Fruit fly (Drosophila melanogaster): ENCODE results near the gene CRMP.

Gene CRMP

DNA sequence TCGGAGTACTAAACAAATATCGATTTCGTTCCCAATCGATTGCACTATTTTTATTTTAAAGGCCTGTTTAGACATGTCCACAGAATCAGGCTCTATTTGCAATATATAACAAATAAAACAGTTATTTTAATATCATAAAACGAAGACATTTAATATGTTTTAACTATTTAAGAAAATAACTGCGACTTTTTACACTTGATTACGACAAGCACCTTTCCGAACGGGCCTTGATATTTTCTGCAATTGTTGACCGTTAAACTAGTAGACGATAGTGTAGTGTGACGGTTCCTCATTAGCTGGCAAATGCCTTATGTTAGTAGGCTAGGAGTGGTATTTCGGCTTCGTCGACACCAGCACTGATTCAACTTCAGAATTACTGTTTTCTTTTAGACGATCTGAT is 2.3 kb upstream of the CRMP start, which contains the start of the genes CG2931 and Rheb (continued):
- TF ChIP-seq tup (GFP tag; optimal IDR thresholded peaks at IDR 0.05) = peak; percentile 48
- TF ChIP-seq Scr (GFP tag; IDR thresholded peaks at IDR 0.05; ENCODE audit: partially characterized antibody) = peak; percentile 85
- TF ChIP-seq CG33213 (GFP tag; optimal IDR thresholded peaks at IDR 0.05) = peak; percentile 60
- TF ChIP-seq bsh (GFP tag; optimal IDR thresholded peaks at IDR 0.05) = peak in 1 of 2 experiments; percentile 70
- TF ChIP-seq CG10321 (GFP tag; IDR thresholded peaks at IDR 0.05) = no peak
- peak; percentile 47 for TF ChIP-seq CG11247 (GFP tag; IDR thresholded peaks at IDR 0.05)
- peak; percentile 77 for TF ChIP-seq CG4424 (GFP tag; optimal IDR thresholded peaks at IDR 0.05)
- TF ChIP-seq Atf6 (GFP tag; IDR thresholded peaks at IDR 0.05) = peak; percentile 67
- peak; percentile 76 for TF ChIP-seq Lhr (GFP tag; optimal IDR thresholded peaks at IDR 0.05)
- no peak for TF ChIP-seq CG34376 (GFP tag; optimal IDR thresholded peaks at IDR 0.05)
- peak; percentile 63 for TF ChIP-seq Fer3 (tag; optimal IDR thresholded peaks at IDR 0.05)
- TF ChIP-seq CG6683 (GFP tag; optimal IDR thresholded peaks at IDR 0.05) = peak; percentile 8
- TF ChIP-seq Dfd (GFP tag; optimal IDR thresholded peaks at IDR 0.05) = no peak
- no peak for TF ChIP-seq Stat92E (GFP tag; optimal IDR thresholded peaks at IDR 0.05)
- peak; percentile 39 for TF ChIP-seq grn (GFP tag; optimal IDR thresholded peaks at IDR 0.05)
- TF ChIP-seq tll (GFP tag; optimal IDR thresholded peaks at IDR 0.05) = no peak
- peak; percentile 71 for TF ChIP-seq Sin3A (optimal IDR thresholded peaks at IDR 0.05)
- peak; percentile 12 for TF ChIP-seq CG18619 (GFP tag; optimal IDR thresholded peaks at IDR 0.05)
- TF ChIP-seq fd96Cb (tag; optimal IDR thresholded peaks at IDR 0.05) = peak; percentile 48
- peak; percentile 16 for TF ChIP-seq salm (tag; optimal IDR thresholded peaks at IDR 0.05)
- no peak for TF ChIP-seq CG9876 (GFP tag; optimal IDR thresholded peaks at IDR 0.05)
- TF ChIP-seq lilli (GFP tag; optimal IDR thresholded peaks at IDR 0.05) = peak; percentile 87
- 0 out of 3 replicates have a peak, but pooled peaks have one; percentile 27 for TF ChIP-seq ci (GFP tag; IDR thresholded peaks at IDR 0.05)
- TF ChIP-seq ab (GFP tag; optimal IDR thresholded peaks at IDR 0.05) = no peak
- peak; percentile 71 for TF ChIP-seq CG32532 (GFP tag; IDR thresholded peaks at IDR 0.05)
- TF ChIP-seq CG3726 (GFP tag; IDR thresholded peaks at IDR 0.05) = no peak
- TF ChIP-seq CG11723 (GFP tag; optimal IDR thresholded peaks at IDR 0.05) = peak; percentile 8
- no peak for TF ChIP-seq aop (GFP tag; IDR thresholded peaks at IDR 0.05)
- 0 out of 2 replicates have a peak, but pooled peaks have one; percentile 57 for TF ChIP-seq ttk (GFP tag; IDR thresholded peaks at IDR 0.05)
- TF ChIP-seq CG15479 (GFP tag; optimal IDR thresholded peaks at IDR 0.05) = peak; percentile 51
- no peak for TF ChIP-seq CkIIα-i1 (GFP tag; IDR thresholded peaks at IDR 0.05)
- no peak for TF ChIP-seq CG12104 (GFP tag; optimal IDR thresholded peaks at IDR 0.05)
- peak; percentile 0 for TF ChIP-seq CG2875 (GFP tag; optimal IDR thresholded peaks at IDR 0.05)
- no peak for TF ChIP-seq sqz (GFP tag; optimal IDR thresholded peaks at IDR 0.05)
- no peak for TF ChIP-seq NFAT (GFP tag; IDR thresholded peaks at IDR 0.05)
- peak; percentile 26 for TF ChIP-seq fu2 (GFP tag; optimal IDR thresholded peaks at IDR 0.05)
- peak; percentile 46 for TF ChIP-seq pnt (GFP tag; optimal IDR thresholded peaks at IDR 0.05)
- peak; percentile 78 for TF ChIP-seq CG2712 (tag; optimal IDR thresholded peaks at IDR 0.05)
- TF ChIP-seq eve (GFP tag; optimal IDR thresholded peaks at IDR 0.05) = no peak
- TF ChIP-seq psq (GFP tag; optimal IDR thresholded peaks at IDR 0.05) = peak; percentile 14
- TF ChIP-seq Dip3 (GFP tag; optimal IDR thresholded peaks at IDR 0.05) = peak; percentile 53
- TF ChIP-seq CG2678 (tag; optimal IDR thresholded peaks at IDR 0.05) = peak; percentile 65
- no peak for TF ChIP-seq CG4328 (GFP tag; optimal IDR thresholded peaks at IDR 0.05)
- no peak for TF ChIP-seq crc (GFP tag; optimal IDR thresholded peaks at IDR 0.05)
- no peak for TF ChIP-seq Poxn (GFP tag; IDR thresholded peaks at IDR 0.05)
- TF ChIP-seq TFAM (GFP tag; optimal IDR thresholded peaks at IDR 0.05) = no peak
- TF ChIP-seq CG8089 (GFP tag; optimal IDR thresholded peaks at IDR 0.05) = peak; percentile 4
- TF ChIP-seq D (optimal IDR thresholded peaks at IDR 0.05) = no peak
- TF ChIP-seq D (GFP tag; optimal IDR thresholded peaks at IDR 0.05) = no peak
- no peak for TF ChIP-seq Fer1 (GFP tag; optimal IDR thresholded peaks at IDR 0.05)
- TF ChIP-seq dmrt99B (tag; optimal IDR thresholded peaks at IDR 0.05) = no peak
- no peak for TF ChIP-seq Kr (GFP tag; optimal IDR thresholded peaks at IDR 0.05)
